Worm (Caenorhabditis elegans): ENCODE data around the gene C25A8.2.

C25A8.2 gene

ce11 chrIV:7047762-7048178 is 38.1 kb downstream of the C25A8.2 start (continued):
- TF ChIP-seq nhr-111 (GFP tag; optimal IDR thresholded peaks at IDR 0.05) (no peak), ceh-44 (GFP tag; IDR thresholded peaks at IDR 0.05) (no peak), Y48G9A.11 (GFP tag; IDR thresholded peaks at IDR 0.05) (no peak)

- TF ChIP-seq daf-8 (GFP tag; IDR thresholded peaks at IDR 0.05), result no peak
- no peak for TF ChIP-seq nhr-76 (tag; optimal IDR thresholded peaks at IDR 0.05)
- no peak for TF ChIP-seq nhr-237 (tag; optimal IDR thresholded peaks at IDR 0.05)
- no peak for TF ChIP-seq Y48G9A.11 (GFP tag; IDR thresholded peaks at IDR 0.05)
- no peak for TF ChIP-seq attf-4 (tag; optimal IDR thresholded peaks at IDR 0.05)
- no peak for TF ChIP-seq lin-39 (tag; optimal IDR thresholded peaks at IDR 0.05)
- peak; percentile 34 for TF ChIP-seq hlh-30 (tag; optimal IDR thresholded peaks at IDR 0.05; ENCODE audit: insufficient read depth)
- peak; percentile 54 for TF ChIP-seq aha-1 (tag)
- no peak for TF ChIP-seq pha-4 (GFP tag; IDR thresholded peaks at IDR 0.05)
- TF ChIP-seq pha-4 (tag; optimal IDR thresholded peaks at IDR 0.05), result no peak
- TF ChIP-seq duxl-1 (tag; optimal IDR thresholded peaks at IDR 0.05; ENCODE audit: poor library complexity), result no peak
- TF ChIP-seq hmg-1.1 (GFP tag; IDR thresholded peaks at IDR 0.05), result no peak
- TF ChIP-seq nhr-48 (tag; optimal IDR thresholded peaks at IDR 0.05), result peak; percentile 15
- TF ChIP-seq nhr-42 (GFP tag; IDR thresholded peaks at IDR 0.05), result no peak
- no peak for TF ChIP-seq F10B5.3 (tag; optimal IDR thresholded peaks at IDR 0.05)
- TF ChIP-seq zfp-3 (GFP tag; conservative IDR thresholded peaks at IDR 0.05), result 0 out of 2 replicates have a peak, but pooled peaks have one; percentile 20
- no peak for TF ChIP-seq gei-8 (GFP tag; optimal IDR thresholded peaks at IDR 0.05)
- TF ChIP-seq nhr-102 (tag; optimal IDR thresholded peaks at IDR 0.05), result no peak
- TF ChIP-seq mdt-29 (GFP tag; IDR thresholded peaks at IDR 0.05), result peak; percentile 71; the same call in 1 of the 2 replicates
- TF ChIP-seq unc-39 (tag; optimal IDR thresholded peaks at IDR 0.05), result no peak
- no peak for TF ChIP-seq madf-5 (GFP tag; IDR thresholded peaks at IDR 0.05)
- no peak for TF ChIP-seq vab-7 (GFP tag; IDR thresholded peaks at IDR 0.05)
- TF ChIP-seq spr-3 (GFP tag; optimal IDR thresholded peaks at IDR 0.05), result no peak
- no peak for TF ChIP-seq unc-130 (GFP tag; optimal IDR thresholded peaks at IDR 0.05)
- TF ChIP-seq unc-62 (GFP tag; optimal IDR thresholded peaks at IDR 0.05 in 1 of 2), result peak in 1 of 2 experiments; percentile 33
- no peak for TF ChIP-seq unc-62 (tag; optimal IDR thresholded peaks at IDR 0.05)
- TF ChIP-seq ztf-7 (tag; optimal IDR thresholded peaks at IDR 0.05), result no peak
- TF ChIP-seq cey-2 (tag; optimal IDR thresholded peaks at IDR 0.05; ENCODE audit: borderline replicate concordance, insufficient read depth), result no peak
- TF ChIP-seq madf-9 (GFP tag; conservative IDR thresholded peaks at IDR 0.05), result no peak
- no peak for TF ChIP-seq zfp-2 (tag; optimal IDR thresholded peaks at IDR 0.05)
- no peak for TF ChIP-seq hif-1 (tag; optimal IDR thresholded peaks at IDR 0.05)
- no peak for TF ChIP-seq arid-1 (GFP tag; conservative IDR thresholded peaks at IDR 0.05)
- TF ChIP-seq rbr-2 (tag; optimal IDR thresholded peaks at IDR 0.05), result no peak
- TF ChIP-seq lsy-2 (tag; optimal IDR thresholded peaks at IDR 0.05), result no peak
- TF ChIP-seq ceh-20 (GFP tag; IDR thresholded peaks at IDR 0.05), result no peak
- peak; percentile 66 for TF ChIP-seq hlh-11 (tag; optimal IDR thresholded peaks at IDR 0.05)
- TF ChIP-seq nhr-28 (tag; optimal IDR thresholded peaks at IDR 0.05), result peak; percentile 25
- no peak for TF ChIP-seq php-3 (GFP tag; IDR thresholded peaks at IDR 0.05)
- no peak for TF ChIP-seq nhr-41 (GFP tag; IDR thresholded peaks at IDR 0.05)
- no peak for TF ChIP-seq tra-1 (GFP tag; IDR thresholded peaks at IDR 0.05)
- no peak for TF ChIP-seq ces-1 (GFP tag; optimal IDR thresholded peaks at IDR 0.05)
- no peak for TF ChIP-seq F37D6.2 (tag; optimal IDR thresholded peaks at IDR 0.05)
- no peak for TF ChIP-seq nhr-25 (tag; optimal IDR thresholded peaks at IDR 0.05; ENCODE audit: borderline replicate concordance, insufficient read depth)
- TF ChIP-seq skn-1 (tag; optimal IDR thresholded peaks at IDR 0.05), result no peak
- peak; percentile 49 for TF ChIP-seq dmd-6 (GFP tag; IDR thresholded peaks at IDR 0.05)
- TF ChIP-seq nhr-77 (tag; optimal IDR thresholded peaks at IDR 0.05), result peak; percentile 30
- no peak for TF ChIP-seq ZK546.5 (tag; optimal IDR thresholded peaks at IDR 0.05)
These were observed 39.1 kb downstream of the C25A8.2 start for ce11 chrIV:7048637-7049245.

Data from whole organism, L4 larva.